Fruit fly (Drosophila melanogaster): ENCODE results near the gene Pfdn6.

The Pfdn6 gene

DNA sequence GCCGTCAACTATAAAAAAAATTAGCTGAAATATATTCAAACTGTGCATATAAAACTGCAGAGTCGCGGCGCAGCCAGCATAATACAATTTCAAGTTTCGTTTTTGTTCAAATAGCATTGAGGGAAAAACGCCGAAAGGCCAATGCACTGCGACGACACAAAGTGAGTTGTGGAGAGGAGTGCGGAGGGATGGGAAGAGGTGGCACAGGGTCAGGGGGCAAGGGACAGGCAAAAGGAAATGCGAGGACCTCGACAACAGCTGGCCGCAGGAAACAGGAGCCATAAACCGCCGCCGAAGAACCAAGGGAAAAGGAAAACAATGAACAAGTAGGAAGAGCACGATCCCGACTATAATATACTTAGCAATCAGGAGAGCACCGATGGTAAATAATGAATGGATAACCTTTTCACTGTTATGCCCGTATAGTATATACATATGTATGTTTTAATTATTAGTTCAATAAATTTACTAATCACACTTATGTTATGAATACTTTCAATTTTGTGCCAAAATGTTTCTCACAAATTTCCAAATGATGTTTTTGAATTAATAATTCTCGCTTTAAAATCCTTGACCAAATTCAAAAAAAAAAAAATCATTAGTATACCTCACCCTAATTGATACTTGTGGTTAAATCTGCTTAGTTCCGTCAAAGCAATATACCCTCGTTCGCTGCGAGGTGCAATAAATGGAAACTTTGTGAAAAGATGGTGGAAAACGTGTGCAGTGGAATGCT lies 24.8 kb upstream of the Pfdn6 start (continued):
- TF ChIP-seq Stat92E (GFP tag; optimal IDR thresholded peaks at IDR 0.05): no peak
- TF ChIP-seq az2 (GFP tag; optimal IDR thresholded peaks at IDR 0.05): peak; percentile 49
- no peak for TF ChIP-seq pros (GFP tag; optimal IDR thresholded peaks at IDR 0.05)
- TF ChIP-seq CG13894 (tag; optimal IDR thresholded peaks at IDR 0.05): no peak
- TF ChIP-seq CG12071 (GFP tag; optimal IDR thresholded peaks at IDR 0.05): no peak
- TF ChIP-seq nerfin-1 (tag; optimal IDR thresholded peaks at IDR 0.05): no peak
- TF ChIP-seq pnt (GFP tag; optimal IDR thresholded peaks at IDR 0.05): no peak
- TF ChIP-seq Elba2 (GFP tag; optimal IDR thresholded peaks at IDR 0.05): no peak
- TF ChIP-seq CG9609 (GFP tag; optimal IDR thresholded peaks at IDR 0.05): no peak
- TF ChIP-seq Six4 (GFP tag; optimal IDR thresholded peaks at IDR 0.05): no peak
- no peak for TF ChIP-seq CG6791 (GFP tag; IDR thresholded peaks at IDR 0.05; ENCODE audit: partially characterized antibody)
- no peak for TF ChIP-seq hbn (GFP tag; IDR thresholded peaks at IDR 0.05; ENCODE audit: partially characterized antibody)
- no peak for TF ChIP-seq sd (tag; optimal IDR thresholded peaks at IDR 0.05)
- peak; percentile 13 for TF ChIP-seq Nf-YB (GFP tag; optimal IDR thresholded peaks at IDR 0.05)
- TF ChIP-seq Trl (optimal IDR thresholded peaks at IDR 0.05): no peak
- TF ChIP-seq Trl (GFP tag; optimal IDR thresholded peaks at IDR 0.05): no peak
- TF ChIP-seq knrl (GFP tag; IDR thresholded peaks at IDR 0.05; ENCODE audit: partially characterized antibody): no peak
- peak; percentile 48; the same call in 1 of the 2 replicates for TF ChIP-seq aop (GFP tag; IDR thresholded peaks at IDR 0.05)
- TF ChIP-seq CG13296 (GFP tag; optimal IDR thresholded peaks at IDR 0.05): no peak
- TF ChIP-seq Sry-β (GFP tag; optimal IDR thresholded peaks at IDR 0.05): no peak
- no peak for TF ChIP-seq bcd (GFP tag; optimal IDR thresholded peaks at IDR 0.05)
- TF ChIP-seq CG10147 (GFP tag; optimal IDR thresholded peaks at IDR 0.05): no peak
- TF ChIP-seq CG14710 (tag; optimal IDR thresholded peaks at IDR 0.05): peak; percentile 33
- TF ChIP-seq Fer2 (tag; optimal IDR thresholded peaks at IDR 0.05): no peak
- TF ChIP-seq Hr51 (GFP tag; optimal IDR thresholded peaks at IDR 0.05): no peak
- TF ChIP-seq Sry-δ (GFP tag; optimal IDR thresholded peaks at IDR 0.05): no peak
- no peak for TF ChIP-seq CG11695 (GFP tag; IDR thresholded peaks at IDR 0.05)
- no peak for TF ChIP-seq B-H2 (GFP tag; optimal IDR thresholded peaks at IDR 0.05)
- no peak for TF ChIP-seq ssp (GFP tag; IDR thresholded peaks at IDR 0.05)
- no peak for TF ChIP-seq Poxn (GFP tag; IDR thresholded peaks at IDR 0.05)
- no peak for TF ChIP-seq CG7372 (GFP tag; IDR thresholded peaks at IDR 0.05)
- no peak for TF ChIP-seq fd3F (GFP tag; optimal IDR thresholded peaks at IDR 0.05)
- no peak for TF ChIP-seq CG8359 (GFP tag; optimal IDR thresholded peaks at IDR 0.05; ENCODE audit: borderline replicate concordance)
- TF ChIP-seq CG16815 (GFP tag; optimal IDR thresholded peaks at IDR 0.05): peak; percentile 44
- TF ChIP-seq bsh (GFP tag; optimal IDR thresholded peaks at IDR 0.05): peak in 1 of 2 experiments; percentile 42
- TF ChIP-seq Chrac-16 (GFP tag; optimal IDR thresholded peaks at IDR 0.05): peak; percentile 48
- TF ChIP-seq CG18599 (GFP tag; optimal IDR thresholded peaks at IDR 0.05): no peak
- peak; percentile 1 for TF ChIP-seq CG4820 (GFP tag; optimal IDR thresholded peaks at IDR 0.05)
- TF ChIP-seq CG7745 (tag; optimal IDR thresholded peaks at IDR 0.05): no peak
- TF ChIP-seq Bgb (GFP tag; IDR thresholded peaks at IDR 0.05; ENCODE audit: partially characterized antibody): no peak
- no peak for TF ChIP-seq CG10267 (tag; optimal IDR thresholded peaks at IDR 0.05)
- no peak for TF ChIP-seq vfl (GFP tag; optimal IDR thresholded peaks at IDR 0.05)
- TF ChIP-seq ERR (GFP tag; optimal IDR thresholded peaks at IDR 0.05): no peak
- TF ChIP-seq chinmo (GFP tag; IDR thresholded peaks at IDR 0.05; ENCODE audit: partially characterized antibody): no peak
- TF ChIP-seq Side (GFP tag; optimal IDR thresholded peaks at IDR 0.05): no peak
- TF ChIP-seq Dip3 (GFP tag; optimal IDR thresholded peaks at IDR 0.05): no peak
- TF ChIP-seq CG1647 (GFP tag; optimal IDR thresholded peaks at IDR 0.05): no peak
- TF ChIP-seq gt (GFP tag; IDR thresholded peaks at IDR 0.05): no peak
- peak; percentile 60 for TF ChIP-seq zen (tag; optimal IDR thresholded peaks at IDR 0.05)

All from whole organism, embryonic.